Fruit fly (Drosophila melanogaster) whole organism, wandering third instar larva: ENCODE data around the gene MED6.

Experiments
- Abd-B ChIP-seq: fragments of >200 bp; optimal IDR thresholded peaks from 2 replicates; lab custom pipeline; 2017; ENCODE audit warnings: missing biosample characterization, missing genetic modification characterization
- CG32264 ChIP-seq: fragments of 200-800 bp; sonication (Bioruptor generic); optimal IDR thresholded peaks from 2 replicates; lab custom pipeline; 2016; ENCODE audit warnings: missing biosample characterization, missing genetic modification characterization
- CG9705 ChIP-seq: fragments of 200-800 bp; sonication (Bioruptor generic); optimal IDR thresholded peaks from 2 replicates; lab custom pipeline; 2018; ENCODE audit warnings: missing biosample characterization, mild to moderate bottlenecking, missing genetic modification characterization
- CrebA ChIP-seq: fragments of 200-800 bp; sonication (Bioruptor generic); optimal IDR thresholded peaks from 2 replicates; lab custom pipeline; 2016; ENCODE audit warnings: missing biosample characterization, mild to moderate bottlenecking, missing genetic modification characterization, borderline replicate concordance
- Dfd ChIP-seq: fragments of >200 bp; optimal IDR thresholded peaks from 2 replicates; lab custom pipeline; 2017; ENCODE audit warnings: missing biosample characterization, missing genetic modification characterization
- Dif ChIP-seq: fragments of 200-275, 200-300 bp; sonication (Bioruptor generic); optimal IDR thresholded peaks from 2 replicates; lab custom pipeline; 2018; ENCODE audit warnings: missing biosample characterization, missing genetic modification characterization; ENCODE audit not compliant: partially characterized antibody
- GATAd ChIP-seq: sonication (Bioruptor generic); optimal IDR thresholded peaks from 2 replicates; lab custom pipeline; 2016; ENCODE audit warnings: missing biosample characterization, missing genetic modification characterization
- HLH106 ChIP-seq: fragments of 200-800 bp; optimal IDR thresholded peaks from 3 replicates; lab custom pipeline; 2019; ENCODE audit warnings: missing biosample characterization, mild to moderate bottlenecking, missing genetic modification characterization, moderate library complexity
- Hnf4 ChIP-seq: fragments of 200-800 bp; sonication (Bioruptor generic); optimal IDR thresholded peaks from 2 replicates; lab custom pipeline; 2016; ENCODE audit warnings: missing biosample characterization, mild to moderate bottlenecking, missing genetic modification characterization
- Hr78 ChIP-seq: fragments of >200 bp; optimal IDR thresholded peaks from 2 replicates; lab custom pipeline; 2017; ENCODE audit warnings: missing biosample characterization, missing genetic modification characterization
- Hr83 ChIP-seq: fragments of 200-300 bp; sonication (Bioruptor generic); optimal IDR thresholded peaks from 2 replicates; lab custom pipeline; 2016; ENCODE audit warnings: missing biosample characterization, mild to moderate bottlenecking, missing genetic modification characterization, moderate library complexity; ENCODE audit not compliant: poor library complexity, severe bottlenecking
- Jra ChIP-seq: sonication (Bioruptor generic); optimal IDR thresholded peaks from 2 replicates; lab custom pipeline; 2016; ENCODE audit warnings: missing biosample characterization, missing genetic modification characterization
- Mio ChIP-seq: sonication (Bioruptor generic); optimal IDR thresholded peaks from 2 replicates; lab custom pipeline; 2016; ENCODE audit warnings: missing biosample characterization, missing genetic modification characterization
- Myc ChIP-seq: fragments of >200 bp; optimal IDR thresholded peaks from 2 replicates; lab custom pipeline; 2017
- N ChIP-seq: fragments of >200 bp; optimal IDR thresholded peaks from 2 replicates; lab custom pipeline; 2018; ENCODE audit warnings: missing biosample characterization, missing external identifiers, missing genetic modification characterization
- OdsH ChIP-seq: fragments of 200-800 bp; sonication (Bioruptor generic); optimal IDR thresholded peaks from 2 replicates; lab custom pipeline; 2016; ENCODE audit warnings: missing biosample characterization, mild to moderate bottlenecking, missing genetic modification characterization
- Rel ChIP-seq, 2 experiments: fragments of 200-800 bp; sonication (Bioruptor generic) in 1 of 2; optimal IDR thresholded peaks; 2 replicates in 1 of 2; 3 replicates in 1 of 2; lab custom pipeline; 2016 to 2019; ENCODE audit warnings: mild to moderate bottlenecking in 2 of 2, missing biosample characterization in 2 of 2, missing genetic modification characterization in 2 of 2, moderate library complexity in 1 of 2
- Sp1 ChIP-seq: fragments of 200-800 bp; sonication (Bioruptor generic); optimal IDR thresholded peaks from 3 replicates; lab custom pipeline; 2019; ENCODE audit warnings: missing biosample characterization, mild to moderate bottlenecking, missing genetic modification characterization, moderate library complexity
- Vsx2 ChIP-seq: fragments of 200-300, 225-300 bp; sonication (Bioruptor generic); optimal IDR thresholded peaks from 2 replicates; lab custom pipeline; 2018; ENCODE audit warnings: missing biosample characterization, missing genetic modification characterization; ENCODE audit not compliant: partially characterized antibody
- br ChIP-seq: fragments of 200-800 bp; sonication (Bioruptor generic); optimal IDR thresholded peaks from 2 replicates; lab custom pipeline; 2016; ENCODE audit warnings: missing biosample characterization, missing genetic modification characterization
- brk ChIP-seq: fragments of 200-800 bp; sonication (Bioruptor generic); optimal IDR thresholded peaks from 2 replicates; lab custom pipeline; 2016; ENCODE audit warnings: missing biosample characterization, mild to moderate bottlenecking, missing genetic modification characterization
- dl ChIP-seq, 2 experiments: fragments of 175-275, 200-275 bp in 1 of 2; fragments of 200-275 bp in 1 of 2; sonication (Bioruptor generic); optimal IDR thresholded peaks; lab custom pipeline; 2018; ENCODE audit warnings: mild to moderate bottlenecking in 2 of 2, missing biosample characterization in 2 of 2, missing genetic modification characterization in 2 of 2, moderate library complexity in 2 of 2; ENCODE audit not compliant: partially characterized antibody in 2 of 2, insufficient read depth in 1 of 2
- dmrt93B ChIP-seq: fragments of 200-800 bp; sonication (Bioruptor generic); optimal IDR thresholded peaks from 2 replicates; lab custom pipeline; 2018; ENCODE audit warnings: missing biosample characterization, mild to moderate bottlenecking, missing genetic modification characterization
- dsf ChIP-seq: sonication (Bioruptor generic); optimal IDR thresholded peaks from 2 replicates; lab custom pipeline; 2016; ENCODE audit warnings: missing biosample characterization, missing genetic modification characterization, borderline replicate concordance
- ey ChIP-seq: fragments of 200-800 bp; sonication (Bioruptor generic); optimal IDR thresholded peaks from 2 replicates; lab custom pipeline; 2016; ENCODE audit warnings: missing biosample characterization, missing genetic modification characterization
- foxo ChIP-seq, 2 experiments: fragments of 200-800 bp; sonication (Bioruptor generic); optimal IDR thresholded peaks; 2 replicates in 1 of 2; 3 replicates in 1 of 2; lab custom pipeline; 2016 to 2017; ENCODE audit warnings: missing biosample characterization in 2 of 2, missing genetic modification characterization in 2 of 2
- fru ChIP-seq: fragments of 200-800 bp; sonication (Bioruptor generic); optimal IDR thresholded peaks from 3 replicates; lab custom pipeline; 2016; ENCODE audit warnings: missing biosample characterization, mild to moderate bottlenecking, missing genetic modification characterization
- h ChIP-seq: fragments of 200-800 bp; sonication (Bioruptor generic); optimal IDR thresholded peaks from 3 replicates; lab custom pipeline; 2016; ENCODE audit warnings: missing biosample characterization, mild to moderate bottlenecking, missing genetic modification characterization
- jim ChIP-seq: fragments of 175-275, 200-325 bp; sonication (Bioruptor generic); optimal IDR thresholded peaks from 2 replicates; lab custom pipeline; 2016; ENCODE audit warnings: missing biosample characterization, mild to moderate bottlenecking, missing genetic modification characterization
- lola ChIP-seq: fragments of >200 bp; optimal IDR thresholded peaks from 2 replicates; lab custom pipeline; 2017; ENCODE audit warnings: missing biosample characterization, missing genetic modification characterization
- pan ChIP-seq: fragments of >200 bp; optimal IDR thresholded peaks from 2 replicates; lab custom pipeline; 2017
- psq ChIP-seq: fragments of 200-800 bp; sonication (Bioruptor generic); optimal IDR thresholded peaks from 3 replicates; lab custom pipeline; 2017; ENCODE audit warnings: missing biosample characterization, mild to moderate bottlenecking, missing genetic modification characterization, moderate library complexity
- rgr ChIP-seq: fragments of 200-800 bp; sonication (Bioruptor generic); optimal IDR thresholded peaks from 3 replicates; lab custom pipeline; 2016; ENCODE audit warnings: missing biosample characterization, mild to moderate bottlenecking, missing genetic modification characterization
- sage ChIP-seq: fragments of 200-800 bp; sonication (Bioruptor generic); optimal IDR thresholded peaks from 2 replicates; lab custom pipeline; 2016; ENCODE audit warnings: missing biosample characterization, mild to moderate bottlenecking, missing genetic modification characterization
- sv ChIP-seq: fragments of 200-800 bp; sonication (Bioruptor generic); optimal IDR thresholded peaks from 3 replicates; lab custom pipeline; 2016; ENCODE audit warnings: missing biosample characterization, missing genetic modification characterization
- tai ChIP-seq: sonication (Bioruptor generic); optimal IDR thresholded peaks from 2 replicates; lab custom pipeline; 2016; ENCODE audit warnings: missing biosample characterization, missing genetic modification characterization
- usp ChIP-seq: fragments of >200 bp; optimal IDR thresholded peaks from 2 replicates; lab custom pipeline; 2017; ENCODE audit warnings: missing biosample characterization, missing genetic modification characterization
- woc ChIP-seq: sonication (Bioruptor generic); optimal IDR thresholded peaks from 2 replicates; lab custom pipeline; 2016; ENCODE audit warnings: missing biosample characterization, mild to moderate bottlenecking, missing genetic modification characterization

MED6 gene

DNA sequence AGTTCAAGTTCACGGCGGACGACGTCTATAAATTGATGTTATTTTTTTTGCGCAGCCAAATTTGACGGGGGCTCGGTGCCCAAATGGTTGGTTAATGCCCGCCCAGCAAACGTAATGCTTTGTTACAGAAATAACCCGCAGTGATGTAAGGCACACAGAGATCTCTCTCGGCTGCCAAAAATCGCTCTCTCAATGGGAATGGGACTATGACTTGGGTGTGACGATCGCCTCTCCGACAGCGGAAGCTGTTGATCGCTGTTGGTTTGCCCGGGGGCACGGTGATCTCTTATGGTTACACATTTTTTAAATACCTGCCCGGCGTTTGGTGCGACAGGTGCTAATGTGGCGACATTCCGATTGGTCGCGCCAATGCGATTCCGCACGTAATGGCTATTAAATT, 1.3 kb upstream of the MED6 start:
- TF ChIP-seq Jra (GFP tag; lab: Kevin White, UChicago) (no peak), Hr78 (no peak), rgr (GFP tag; lab: Kevin White, UChicago) (no peak), OdsH (GFP tag; lab: Kevin White, UChicago) (no peak), ey (no peak), pan (no peak), Mio (GFP tag; lab: Kevin White, UChicago) (no peak), GATAd (GFP tag; lab: Kevin White, UChicago) (no peak), sv (GFP tag; lab: Kevin White, UChicago) (no peak), lola (no peak), Abd-B (no peak), foxo (GFP tag; optimal IDR thresholded peaks at IDR 0.05; lab: Kevin White, UChicago) (no peak), dmrt93B (GFP tag; lab: Kevin White, UChicago) (no peak), brk (GFP tag; lab: Kevin White, UChicago) (no peak)

DNA sequence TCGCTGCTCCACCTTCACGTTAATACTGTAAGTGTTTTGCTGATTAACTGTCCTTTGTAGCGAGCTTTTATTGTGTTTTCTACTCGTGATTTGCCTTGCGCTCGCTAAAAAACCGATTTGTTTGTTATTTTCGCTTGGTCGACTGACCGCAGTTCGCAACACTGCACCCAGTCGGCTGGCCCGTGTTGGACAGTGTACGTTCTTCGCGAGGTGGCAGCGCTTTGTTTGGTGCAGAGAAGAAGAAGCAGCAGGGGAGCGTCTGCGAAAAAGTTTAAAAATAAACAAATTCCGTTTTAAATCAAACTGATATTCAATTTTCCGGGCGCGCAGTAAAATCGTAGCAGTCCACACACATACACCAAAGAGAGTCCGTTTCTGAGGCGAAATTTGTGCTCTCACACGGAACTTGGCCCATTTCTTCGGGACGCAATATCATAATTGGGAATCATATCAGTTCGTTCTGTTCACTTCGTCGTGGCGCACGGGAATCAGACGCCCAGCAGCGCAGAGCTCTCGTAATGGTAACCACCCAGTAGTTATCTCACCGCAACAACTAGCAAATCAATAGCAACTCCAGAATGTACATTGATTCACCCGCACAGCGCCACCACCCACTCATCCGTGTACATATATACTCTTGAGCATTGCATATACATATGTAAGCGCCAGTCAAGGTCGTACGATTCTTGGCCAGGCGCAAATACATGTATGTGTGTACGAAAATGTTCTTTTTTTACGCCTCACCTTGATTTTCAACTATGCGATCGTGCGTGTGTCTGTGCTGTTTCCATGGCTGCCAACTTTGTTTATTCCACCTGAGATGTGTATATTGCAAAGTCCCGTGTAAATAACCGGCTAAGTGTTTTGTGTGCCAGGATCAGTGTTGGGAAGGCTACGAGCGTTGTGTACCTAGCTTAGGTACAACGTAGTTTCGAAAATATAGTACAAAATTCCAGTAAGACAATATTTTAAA, 878 bp downstream of the MED6 start, which contains the start of gene Naa80:
TSS of gene Naa80 (plus strand) at position 215 of the 973 bp plus-strand sequence.
- peak; percentile 3 for TF ChIP-seq Myc (lab: Kevin White, UChicago)
- peak; percentile 42 for TF ChIP-seq Dif (GFP tag; lab: Kevin White, UChicago)
- TF ChIP-seq dl (GFP tag; optimal IDR thresholded peaks at IDR 0.05; lab: Kevin White, UChicago; ENCODE audit: insufficient read depth in 1 of 2, partially characterized antibody in 2 of 2): peak in 1 of 2 experiments; percentile 22
- TF ChIP-seq h (GFP tag; lab: Kevin White, UChicago): peak; percentile 84
- peak; percentile 30 for TF ChIP-seq jim
- TF ChIP-seq usp (GFP tag; lab: Kevin White, UChicago): no peak
- no peak for TF ChIP-seq dmrt93B (GFP tag; lab: Kevin White, UChicago)
- peak; percentile 54 for TF ChIP-seq HLH106 (tag; lab: Kevin White, UChicago)
- TF ChIP-seq Hnf4 (GFP tag; lab: Kevin White, UChicago): peak; percentile 88
- no peak for TF ChIP-seq tai (GFP tag; lab: Kevin White, UChicago)
- TF ChIP-seq CG32264 (GFP tag; lab: Kevin White, UChicago): peak; percentile 22
- TF ChIP-seq ey: peak; percentile 70
- peak; percentile 50 for TF ChIP-seq psq
- TF ChIP-seq OdsH (GFP tag; lab: Kevin White, UChicago): peak; percentile 71
- TF ChIP-seq Vsx2: no peak
- TF ChIP-seq woc (GFP tag; lab: Kevin White, UChicago): peak; percentile 60
- TF ChIP-seq Sp1 (GFP tag; lab: Kevin White, UChicago): peak; percentile 50
- TF ChIP-seq brk (GFP tag; lab: Kevin White, UChicago): no peak
- TF ChIP-seq fru (GFP tag; lab: Kevin White, UChicago): peak; percentile 70
- peak; percentile 31 for TF ChIP-seq Mio (GFP tag; lab: Kevin White, UChicago)
- TF ChIP-seq foxo (GFP tag; optimal IDR thresholded peaks at IDR 0.05; lab: Kevin White, UChicago): peak in 1 of 2 experiments; percentile 84
- TF ChIP-seq Jra (GFP tag; lab: Kevin White, UChicago): peak; percentile 80
- TF ChIP-seq pan: no peak
- peak; percentile 80 for TF ChIP-seq br (GFP tag; lab: Kevin White, UChicago)
- TF ChIP-seq sv (GFP tag; lab: Kevin White, UChicago): peak; percentile 32
- TF ChIP-seq Dfd (GFP tag; lab: Kevin White, UChicago): no peak
- peak; percentile 62 for TF ChIP-seq CG9705 (GFP tag; lab: Kevin White, UChicago)
- no peak for TF ChIP-seq Rel (GFP tag; optimal IDR thresholded peaks at IDR 0.05; lab: Kevin White, UChicago)
- TF ChIP-seq Rel (tag; optimal IDR thresholded peaks at IDR 0.05; lab: Kevin White, UChicago): peak; percentile 77
- no peak for TF ChIP-seq N
- no peak for TF ChIP-seq GATAd (GFP tag; lab: Kevin White, UChicago)
- TF ChIP-seq Hr78: no peak
- TF ChIP-seq sage: no peak
- TF ChIP-seq dsf: peak; percentile 48
- no peak for TF ChIP-seq Abd-B
- TF ChIP-seq CrebA (GFP tag; lab: Kevin White, UChicago): no peak
- peak; percentile 88 for TF ChIP-seq rgr (GFP tag; lab: Kevin White, UChicago)
- no peak for TF ChIP-seq lola
- TF ChIP-seq Hr83: peak; percentile 93
